Worm (Caenorhabditis elegans) whole organism, L4/young adult: Measurements from ENCODE around the gene trx-5.

ENCODE experiments used
- dao-5 ChIP-seq: sonication (generic microtip); optimal IDR thresholded peaks from 2 replicates; lab custom pipeline; 2016; ENCODE audit warnings: missing genotype, missing genetic modification characterization, moderate library complexity, missing compliant biosample characterization
- him-1 ChIP-seq: sonication (generic microtip); optimal IDR thresholded peaks from 2 replicates; lab custom pipeline; 2016; ENCODE audit warnings: missing genotype, missing genetic modification reagents, missing genetic modification characterization, missing compliant biosample characterization

- no peak for TF ChIP-seq dao-5 (tag; lab: Kevin White, UChicago)
- TF ChIP-seq him-1 (tag; lab: Kevin White, UChicago): no peak
Observed at ce11 chrV:1572585-1572984, 38.4 kb upstream of the trx-5 start.
